Comparison of ENCODE assay signal across 3 worm cellular contexts in genomic region chrIV:17492712-17493111, ce11.
A peak's percentile ranks its signal among the peaks of the same experiment; 100 is the strongest.
TF ChIP-seq lines count a peak whose summit lies in the region.

No protein-coding gene starts in this region.

TF ChIP-seq in whole organism, L4 larva, 104 proteins besides CTCF, POLR2A, EP300 and RAD21:
- TF ChIP-seq set-16 (GFP tag; IDR thresholded peaks at IDR 0.05; lab: Robert Waterston, UW), result peak; percentile 41; the same call in 1 of the 2 replicates

TF ChIP-seq in whole organism, midembryonic, 9 proteins besides CTCF, POLR2A, EP300 and RAD21:
- TF ChIP-seq klf-2 (GFP tag; conservative IDR thresholded peaks at IDR 0.05; lab: Robert Waterston, UW), result 0 out of 2 replicates have a peak, but pooled peaks have one; percentile 10

TF ChIP-seq in whole organism, young adult, 124 proteins besides CTCF, POLR2A, EP300 and RAD21:
- TF ChIP-seq egrh-3 (GFP tag; IDR thresholded peaks at IDR 0.05; lab: Robert Waterston, UW) (peak; percentile 92), Y53F4B.3 (GFP tag; IDR thresholded peaks at IDR 0.05; lab: Robert Waterston, UW) (peak; percentile 69; the same call in 1 of the 2 replicates)
